Worm (Caenorhabditis elegans) whole organism, young adult: ENCODE data around the gene arrd-7.

Experiments used
- B0019.2 ChIP-seq: fragments of 200-800 bp; sonication (Bioruptor generic); conservative IDR thresholded peaks from 2 replicates; pipeline ENCODE4 v1.3.6; 2022; ENCODE audit warnings: missing genetic modification reagents, missing genetic modification characterization, missing compliant biosample characterization
- B0035.1 ChIP-seq: sonication (generic microtip); optimal IDR thresholded peaks from 2 replicates; lab custom pipeline; 2016; ENCODE audit warnings: missing genetic modification characterization, mild to moderate bottlenecking, missing compliant biosample characterization, missing genotype, missing genetic modification reagents
- B0336.3 ChIP-seq: fragments of 200-800 bp; sonication (Bioruptor generic); IDR thresholded peaks from 2 replicates; pipeline ENCODE4 v1.3.6; 2022; ENCODE audit warnings: missing genetic modification characterization, missing compliant biosample characterization
- F37B4.10 ChIP-seq: fragments of 200-800 bp; sonication (Bioruptor generic); IDR thresholded peaks from 2 replicates; pipeline ENCODE4 v1.3.6; 2022; ENCODE audit warnings: missing genetic modification characterization, missing compliant biosample characterization
- F49E8.2 ChIP-seq: sonication (generic microtip); optimal IDR thresholded peaks from 3 replicates; lab custom pipeline; 2017; ENCODE audit warnings: missing genetic modification characterization, mild to moderate bottlenecking, missing compliant biosample characterization, antibody characterized with exemption, moderate library complexity; ENCODE audit not compliant: insufficient read depth
- F52B5.7 ChIP-seq: sonication (generic microtip); optimal IDR thresholded peaks from 2 replicates; lab custom pipeline; 2016; ENCODE audit warnings: mild to moderate bottlenecking, missing genetic modification characterization, missing compliant biosample characterization
- F55B11.4 ChIP-seq: sonication (generic microtip); optimal IDR thresholded peaks from 2 replicates; lab custom pipeline; 2016; ENCODE audit warnings: missing compliant biosample characterization, missing genetic modification characterization, borderline replicate concordance; ENCODE audit not compliant: insufficient read depth
- F57A8.1 ChIP-seq: fragments of 200-800 bp; sonication (Bioruptor generic); optimal IDR thresholded peaks from 2 replicates; lab custom pipeline; 2018; ENCODE audit warnings: mild to moderate bottlenecking, missing genetic modification characterization, moderate library complexity, missing compliant biosample characterization
- F57C9.4 ChIP-seq: sonication (generic microtip); optimal IDR thresholded peaks from 2 replicates; lab custom pipeline; 2017; ENCODE audit warnings: mild to moderate bottlenecking, missing genetic modification characterization, missing compliant biosample characterization
- K11D2.4 ChIP-seq: fragments of 200-800 bp; sonication (Bioruptor generic); IDR thresholded peaks from 2 replicates; pipeline ENCODE4 v1.3.6; 2022; ENCODE audit warnings: missing genetic modification reagents, missing genetic modification characterization, missing compliant biosample characterization
- T07F8.4 ChIP-seq: sonication (generic microtip); optimal IDR thresholded peaks from 2 replicates; lab custom pipeline; 2016; ENCODE audit warnings: mild to moderate bottlenecking, missing genetic modification characterization, moderate library complexity, missing compliant biosample characterization
- Y53G8AR.9 ChIP-seq: fragments of 200-800 bp; sonication (Bioruptor generic); conservative IDR thresholded peaks from 2 replicates; pipeline ENCODE4 v1.3.6; 2022; ENCODE audit warnings: missing genetic modification reagents, missing genetic modification characterization, missing compliant biosample characterization
- Y56A3A.18 ChIP-seq: fragments of 200-800 bp; sonication (Bioruptor generic); IDR thresholded peaks from 2 replicates; pipeline ENCODE4 v1.3.6; 2022; ENCODE audit warnings: missing genetic modification reagents, missing genetic modification characterization, missing compliant biosample characterization
- Y79H2A.3 ChIP-seq: fragments of 200-800 bp; sonication (Bioruptor generic); conservative IDR thresholded peaks from 2 replicates; pipeline ENCODE4 v1.3.6; 2022; ENCODE audit warnings: missing genetic modification reagents, missing genetic modification characterization, missing compliant biosample characterization
- atf-7 ChIP-seq: sonication (generic microtip); optimal IDR thresholded peaks from 2 replicates; lab custom pipeline; 2017; ENCODE audit warnings: mild to moderate bottlenecking, missing genetic modification characterization, missing compliant biosample characterization
- attf-3 ChIP-seq: fragments of 200-800 bp; sonication (Bioruptor generic); conservative IDR thresholded peaks from 2 replicates; pipeline ENCODE4 v1.3.6; 2022; ENCODE audit warnings: missing genetic modification reagents, missing genetic modification characterization, missing compliant biosample characterization
- attf-6 ChIP-seq: fragments of 200-800 bp; sonication (Bioruptor generic); IDR thresholded peaks from 2 replicates; pipeline ENCODE4 v1.3.6; 2022; ENCODE audit warnings: missing genetic modification reagents, missing genetic modification characterization, missing compliant biosample characterization
- bed-1 ChIP-seq: fragments of 200-800 bp; sonication (Bioruptor generic); IDR thresholded peaks from 2 replicates; pipeline ENCODE4 v1.3.6; 2022; ENCODE audit warnings: missing genetic modification reagents, missing genetic modification characterization, missing compliant biosample characterization
- bed-2 ChIP-seq: fragments of 200-800 bp; sonication (Bioruptor generic); IDR thresholded peaks from 2 replicates; pipeline ENCODE4 v1.3.6; 2022; ENCODE audit warnings: missing genetic modification reagents, missing genetic modification characterization, missing compliant biosample characterization
- cebp-2 ChIP-seq: fragments of 200-800 bp; sonication (Bioruptor generic); IDR thresholded peaks from 2 replicates; pipeline ENCODE4 v1.3.6; 2022; ENCODE audit warnings: missing genetic modification characterization, missing compliant biosample characterization
- ceh-58 ChIP-seq: fragments of 200-800 bp; sonication (Bioruptor generic); IDR thresholded peaks from 2 replicates; pipeline ENCODE4 v1.3.6; 2022; ENCODE audit warnings: missing genetic modification characterization, missing compliant biosample characterization
- ceh-79 ChIP-seq: sonication (generic microtip); optimal IDR thresholded peaks from 2 replicates; lab custom pipeline; 2017; ENCODE audit warnings: mild to moderate bottlenecking, missing genetic modification characterization, missing compliant biosample characterization
- dpff-1 ChIP-seq: sonication (generic microtip); optimal IDR thresholded peaks from 2 replicates; lab custom pipeline; 2017; ENCODE audit warnings: mild to moderate bottlenecking, missing genetic modification characterization, missing compliant biosample characterization
- dpl-1 ChIP-seq: fragments of 150-350 bp; optimal IDR thresholded peaks from 2 replicates; lab custom pipeline; 2014; ENCODE audit warnings: missing biosample characterization, missing genetic modification reagents, missing genetic modification characterization
- efl-1 ChIP-seq: fragments of 150-350 bp; optimal IDR thresholded peaks from 2 replicates; lab custom pipeline; 2014; ENCODE audit warnings: missing biosample characterization, missing genetic modification reagents, missing genetic modification characterization
- egrh-3 ChIP-seq: fragments of 200-800 bp; sonication (Bioruptor generic); IDR thresholded peaks from 2 replicates; pipeline ENCODE4 v1.3.6; 2022; ENCODE audit warnings: missing genetic modification reagents, missing genetic modification characterization, missing compliant biosample characterization
- ekl-4 ChIP-seq: fragments of 200-800 bp; sonication (Bioruptor generic); IDR thresholded peaks from 2 replicates; pipeline ENCODE4 v1.3.6; 2022; ENCODE audit warnings: missing genetic modification reagents, missing genetic modification characterization, missing compliant biosample characterization
- ets-4 ChIP-seq: fragments of 200-800 bp; sonication (Bioruptor generic); optimal IDR thresholded peaks from 2 replicates; lab custom pipeline; 2018; ENCODE audit warnings: mild to moderate bottlenecking, missing genetic modification characterization, missing compliant biosample characterization
- him-1 ChIP-seq: sonication (generic microtip); optimal IDR thresholded peaks from 2 replicates; lab custom pipeline; 2016; ENCODE audit warnings: missing genotype, missing genetic modification reagents, missing genetic modification characterization, missing compliant biosample characterization
- hmg-1.2 ChIP-seq: fragments of 200-800 bp; sonication (Bioruptor generic); IDR thresholded peaks from 2 replicates; pipeline ENCODE4 v1.3.6; 2022; ENCODE audit warnings: missing genetic modification reagents, missing genetic modification characterization, missing compliant biosample characterization
- lag-1 ChIP-seq: fragments of 200-800 bp; sonication (Bioruptor generic); IDR thresholded peaks from 2 replicates; pipeline ENCODE4 v1.3.6; 2022; ENCODE audit warnings: missing genetic modification reagents, missing genetic modification characterization, missing compliant biosample characterization
- let-526 ChIP-seq: fragments of 200-800 bp; sonication (Bioruptor generic); IDR thresholded peaks from 2 replicates; pipeline ENCODE4 v1.3.6; 2022; ENCODE audit warnings: missing genetic modification reagents, missing genetic modification characterization, missing compliant biosample characterization
- lin-26 ChIP-seq: fragments of 200-800 bp; sonication (Bioruptor generic); IDR thresholded peaks from 2 replicates; pipeline ENCODE4 v1.3.6; 2022; ENCODE audit warnings: missing genetic modification reagents, missing genetic modification characterization, missing compliant biosample characterization
- lin-54 ChIP-seq: fragments of 200-800 bp; sonication (Bioruptor generic); optimal IDR thresholded peaks from 2 replicates; lab custom pipeline; 2018; ENCODE audit warnings: mild to moderate bottlenecking, missing genetic modification characterization, missing compliant biosample characterization
- madf-3 ChIP-seq: fragments of 200-800 bp; sonication (Bioruptor generic); IDR thresholded peaks from 2 replicates; pipeline ENCODE4 v1.3.6; 2022; ENCODE audit warnings: missing genetic modification reagents, missing genetic modification characterization, missing compliant biosample characterization
- madf-6 ChIP-seq: fragments of 200-800 bp; sonication (Bioruptor generic); IDR thresholded peaks from 2 replicates; pipeline ENCODE4 v1.3.6; 2022; ENCODE audit warnings: missing genetic modification reagents, missing genetic modification characterization, missing compliant biosample characterization
- nfya-2 ChIP-seq: fragments of 200-800 bp; sonication (Bioruptor generic); IDR thresholded peaks from 2 replicates; pipeline ENCODE4 v1.3.6; 2022; ENCODE audit warnings: missing genetic modification reagents, missing genetic modification characterization, missing compliant biosample characterization
- nfyb-1 ChIP-seq: fragments of 200-800 bp; sonication (Bioruptor generic); IDR thresholded peaks from 2 replicates; pipeline ENCODE4 v1.3.6; 2022; ENCODE audit warnings: missing genetic modification reagents, missing genetic modification characterization, missing compliant biosample characterization
- pha-4 ChIP-seq: fragments of 150-350 bp; sonication (generic microtip); optimal IDR thresholded peaks from 2 replicates; lab custom pipeline; 2014; ENCODE audit warnings: missing biosample characterization, missing genetic modification reagents, missing genetic modification characterization
- rpc-1 ChIP-seq, 2 experiments: fragments of 150-350 bp in 1 of 2; sonication (generic microtip) in 1 of 2; optimal IDR thresholded peaks; 2 replicates each; lab custom pipeline; 2014 to 2018; ENCODE audit warnings: missing biosample characterization in 1 of 2, missing genetic modification characterization in 1 of 2, missing genetic modification reagents in 1 of 2, missing genotype in 1 of 2
- sea-2 ChIP-seq: fragments of 200-800 bp; sonication (Bioruptor generic); IDR thresholded peaks from 2 replicates; pipeline ENCODE4 v1.3.6; 2022; ENCODE audit warnings: missing genetic modification characterization, missing compliant biosample characterization
- snpc-1.1 ChIP-seq: sonication (generic microtip); optimal IDR thresholded peaks from 2 replicates; lab custom pipeline; 2017; ENCODE audit warnings: missing genetic modification characterization, mild to moderate bottlenecking, missing compliant biosample characterization, antibody characterized with exemption, moderate library complexity, missing genotype, missing genetic modification reagents; ENCODE audit not compliant: insufficient read depth
- snpc-3.4 ChIP-seq: sonication (generic microtip); optimal IDR thresholded peaks from 2 replicates; lab custom pipeline; 2017; ENCODE audit warnings: missing genetic modification characterization, mild to moderate bottlenecking, missing compliant biosample characterization, antibody characterized with exemption, moderate library complexity, missing genotype, missing genetic modification reagents
- tlf-1 ChIP-seq: fragments of 200-800 bp; sonication (Bioruptor generic); optimal IDR thresholded peaks from 2 replicates; lab custom pipeline; 2018; ENCODE audit warnings: mild to moderate bottlenecking, missing genetic modification characterization, missing compliant biosample characterization
- unc-130 ChIP-seq: sonication (generic microtip); optimal IDR thresholded peaks from 2 replicates; lab custom pipeline; 2016; ENCODE audit warnings: missing genetic modification reagents, missing genetic modification characterization, missing compliant biosample characterization
- zfh-2 ChIP-seq: fragments of 200-800 bp; sonication (Bioruptor generic); conservative IDR thresholded peaks from 2 replicates; pipeline ENCODE4 v1.3.6; 2022; ENCODE audit warnings: missing genetic modification reagents, missing genetic modification characterization, missing compliant biosample characterization
- ztf-3 ChIP-seq: fragments of 200-800 bp; sonication (Bioruptor generic); optimal IDR thresholded peaks from 2 replicates; lab custom pipeline; 2018; ENCODE audit warnings: mild to moderate bottlenecking, missing genetic modification characterization, missing compliant biosample characterization

arrd-7 gene

DNA sequence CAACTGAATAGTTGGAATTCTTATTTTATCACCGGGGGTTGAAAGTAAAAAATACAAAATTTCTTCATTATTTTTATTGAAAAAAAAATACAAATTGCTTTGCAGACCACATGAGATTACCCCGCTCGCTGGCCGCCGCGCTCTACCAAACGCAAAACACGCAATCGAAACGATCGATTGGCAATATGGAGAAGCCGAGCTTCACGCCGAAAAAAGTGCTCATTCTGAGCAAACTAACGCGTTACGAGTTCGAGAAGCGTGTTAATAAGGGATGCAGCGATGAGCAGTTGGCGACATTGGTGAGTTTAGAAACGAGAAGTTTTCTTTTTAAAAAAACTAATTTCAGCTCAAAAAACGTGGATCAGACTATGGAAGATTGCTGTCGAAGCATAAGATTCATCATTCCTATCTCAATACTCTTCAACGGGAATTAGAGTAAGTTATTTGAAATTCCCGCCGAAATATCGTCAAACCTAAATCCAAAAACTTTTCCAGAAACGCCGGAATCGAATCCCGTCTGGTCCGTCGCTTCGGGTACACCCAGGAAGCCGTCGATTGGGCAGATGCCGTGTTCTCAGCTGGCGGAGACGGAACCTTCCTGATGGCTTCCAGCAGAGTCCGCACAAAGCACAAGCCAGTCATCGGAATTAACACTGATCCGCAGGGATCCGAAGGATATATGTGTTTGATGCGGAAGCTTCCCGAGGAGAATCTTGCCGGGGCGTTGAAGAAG lies 6.8 kb downstream of the arrd-7 start:
- TF ChIP-seq attf-6 (GFP tag; lab: Robert Waterston, UW) (no peak), T07F8.4 (tag; lab: Kevin White, UChicago) (no peak), nfyb-1 (peak; percentile 56; the same call in 1 of the 2 replicates), bed-1 (GFP tag; lab: Robert Waterston, UW) (0 out of 2 replicates have a peak, but pooled peaks have one; percentile 36), unc-130 (GFP tag; lab: Kevin White, UChicago) (no peak), nfya-2 (GFP tag; lab: Robert Waterston, UW) (no peak), lin-54 (GFP tag; lab: Kevin White, UChicago) (no peak), B0019.2 (GFP tag; lab: Robert Waterston, UW) (no peak), Y56A3A.18 (GFP tag; lab: Robert Waterston, UW) (no peak), pha-4 (no peak), B0035.1 (tag; lab: Kevin White, UChicago) (no peak), F52B5.7 (no peak), dpl-1 (GFP tag; lab: Kevin White, UChicago) (no peak), dpff-1 (tag; lab: Kevin White, UChicago) (no peak), zfh-2 (GFP tag; lab: Robert Waterston, UW) (peak; percentile 67), ets-4 (GFP tag; lab: Kevin White, UChicago) (no peak), let-526 (no peak), hmg-1.2 (GFP tag; lab: Robert Waterston, UW) (no peak), attf-3 (GFP tag; lab: Robert Waterston, UW) (no peak), rpc-1 (optimal IDR thresholded peaks at IDR 0.05; lab: Kevin White, UChicago) (no peak), rpc-1 (tag; optimal IDR thresholded peaks at IDR 0.05; lab: Kevin White, UChicago) (no peak), Y79H2A.3 (GFP tag; lab: Robert Waterston, UW) (no peak), snpc-1.1 (tag; lab: Kevin White, UChicago) (no peak), ztf-3 (GFP tag; lab: Kevin White, UChicago) (no peak), bed-2 (GFP tag; lab: Robert Waterston, UW) (no peak), ekl-4 (GFP tag; lab: Robert Waterston, UW) (no peak), madf-6 (no peak), B0336.3 (peak; percentile 46; the same call in 1 of the 2 replicates), sea-2 (GFP tag; lab: Robert Waterston, UW) (no peak), F57C9.4 (tag; lab: Kevin White, UChicago) (no peak), F57A8.1 (GFP tag; lab: Kevin White, UChicago) (no peak), Y53G8AR.9 (0 out of 2 replicates have a peak, but pooled peaks have one; percentile 8), him-1 (no peak), lin-26 (GFP tag; lab: Robert Waterston, UW) (0 out of 2 replicates have a peak, but pooled peaks have one; percentile 24), atf-7 (no peak), F49E8.2 (no peak), cebp-2 (GFP tag; lab: Robert Waterston, UW) (no peak), snpc-3.4 (tag; lab: Kevin White, UChicago) (no peak), tlf-1 (GFP tag; lab: Kevin White, UChicago) (peak; percentile 1), lag-1 (GFP tag; lab: Robert Waterston, UW) (no peak), F55B11.4 (tag; lab: Kevin White, UChicago) (no peak), K11D2.4 (GFP tag; lab: Robert Waterston, UW) (no peak), efl-1 (GFP tag; lab: Kevin White, UChicago) (no peak), ceh-58 (GFP tag; lab: Robert Waterston, UW) (no peak), ceh-79 (tag; lab: Kevin White, UChicago) (no peak), F37B4.10 (GFP tag; lab: Robert Waterston, UW) (no peak), egrh-3 (GFP tag; lab: Robert Waterston, UW) (no peak), madf-3 (no peak)
